Fruit fly (Drosophila melanogaster) whole organism, prepupa: Measurements from ENCODE around the gene eIF4E6.

ENCODE experiments used
- Blimp-1 ChIP-seq: fragments of 200-800 bp; sonication (Bioruptor generic); optimal IDR thresholded peaks from 3 replicates; lab custom pipeline; 2017; ENCODE audit warnings: missing biosample characterization, missing genetic modification characterization, mild to moderate bottlenecking, moderate library complexity, missing genetic modification reagents
- CG10631 ChIP-seq: fragments of 200-800 bp; sonication (Bioruptor generic); optimal IDR thresholded peaks from 2 replicates; lab custom pipeline; 2016; ENCODE audit warnings: missing biosample characterization, missing genetic modification characterization
- CG10669 ChIP-seq: fragments of 200-800 bp; sonication (Bioruptor generic); optimal IDR thresholded peaks from 3 replicates; lab custom pipeline; 2018; ENCODE audit warnings: missing biosample characterization, mild to moderate bottlenecking, missing genetic modification characterization, moderate library complexity
- CG11294 ChIP-seq: fragments of 200-800 bp; sonication (Bioruptor generic); IDR thresholded peaks from 2 replicates; pipeline ENCODE4 v1.3.6; 2022; ENCODE audit warnings: missing biosample characterization, missing genetic modification characterization
- CG11902 ChIP-seq: fragments of 200-800 bp; sonication (Bioruptor generic); optimal IDR thresholded peaks from 3 replicates; lab custom pipeline; 2016; ENCODE audit warnings: missing biosample characterization, missing genetic modification characterization
- CG15336 ChIP-seq: fragments of 200-800 bp; sonication (Bioruptor generic); IDR thresholded peaks from 2 replicates; pipeline ENCODE4 v1.3.6; 2022; ENCODE audit warnings: missing biosample characterization, missing genetic modification characterization
- CG1621 ChIP-seq: fragments of 200-800 bp; sonication (Bioruptor generic); optimal IDR thresholded peaks from 3 replicates; lab custom pipeline; 2018; ENCODE audit warnings: missing biosample characterization, mild to moderate bottlenecking, missing genetic modification characterization
- CG16779 ChIP-seq: fragments of 200-800 bp; sonication (Bioruptor generic); optimal IDR thresholded peaks from 3 replicates; lab custom pipeline; 2017; ENCODE audit warnings: missing biosample characterization, mild to moderate bottlenecking, missing genetic modification characterization
- CG3032 ChIP-seq: fragments of 200-800 bp; optimal IDR thresholded peaks from 2 replicates; lab custom pipeline; 2019; ENCODE audit warnings: missing biosample characterization, mild to moderate bottlenecking, missing genetic modification characterization, moderate library complexity
- CG31627 ChIP-seq: fragments of 200-800 bp; sonication (Bioruptor generic); optimal IDR thresholded peaks from 3 replicates; lab custom pipeline; 2016; ENCODE audit warnings: missing biosample characterization, missing genetic modification characterization
- CG3919 ChIP-seq: fragments of 200-800 bp; sonication (Bioruptor generic); optimal IDR thresholded peaks from 3 replicates; lab custom pipeline; 2016; ENCODE audit warnings: missing biosample characterization, missing genetic modification characterization
- CG6163 ChIP-seq: fragments of 200-800 bp; sonication (Bioruptor generic); IDR thresholded peaks from 3 replicates; pipeline ENCODE4 v1.3.6; 2022; ENCODE audit warnings: missing biosample characterization, missing genetic modification characterization
- CG6792 ChIP-seq: fragments of 200-800 bp; sonication (Bioruptor generic); optimal IDR thresholded peaks from 3 replicates; lab custom pipeline; 2016; ENCODE audit warnings: missing biosample characterization, missing genetic modification characterization
- CG6808 ChIP-seq: fragments of 200-800 bp; sonication (Bioruptor generic); optimal IDR thresholded peaks from 3 replicates; lab custom pipeline; 2017; ENCODE audit warnings: missing biosample characterization, missing genetic modification characterization, mild to moderate bottlenecking, moderate library complexity, missing genetic modification reagents
- CG6854 ChIP-seq: fragments of 200-800 bp; sonication (Bioruptor generic); optimal IDR thresholded peaks from 2 replicates; lab custom pipeline; 2017; ENCODE audit warnings: missing biosample characterization, mild to moderate bottlenecking, missing genetic modification characterization
- CG7368 ChIP-seq: fragments of 200-800 bp; sonication (Bioruptor generic); optimal IDR thresholded peaks from 3 replicates; lab custom pipeline; 2016; ENCODE audit warnings: missing biosample characterization, missing genetic modification characterization
- CG8119 ChIP-seq: fragments of 200-800 bp; sonication (Bioruptor generic); IDR thresholded peaks from 3 replicates; pipeline ENCODE4 v1.3.6; 2022; ENCODE audit warnings: missing biosample characterization, missing genetic modification characterization
- CG8319 ChIP-seq: fragments of 200-800 bp; sonication (Bioruptor generic); optimal IDR thresholded peaks from 3 replicates; lab custom pipeline; 2016; ENCODE audit warnings: missing biosample characterization, missing genetic modification characterization
- CG8632 ChIP-seq: fragments of 200-800 bp; sonication (Bioruptor generic); optimal IDR thresholded peaks from 3 replicates; lab custom pipeline; 2016; ENCODE audit warnings: missing biosample characterization, missing genetic modification characterization
- CG9139 ChIP-seq: fragments of 200-800 bp; sonication (Bioruptor generic); optimal IDR thresholded peaks from 3 replicates; lab custom pipeline; 2017; ENCODE audit warnings: missing biosample characterization, mild to moderate bottlenecking, missing genetic modification characterization
- Eip75B ChIP-seq: fragments of 200-800 bp; sonication (Bioruptor generic); optimal IDR thresholded peaks from 3 replicates; lab custom pipeline; 2016; ENCODE audit warnings: missing biosample characterization, missing genetic modification characterization
- Eip78C ChIP-seq: fragments of 200-800 bp; sonication (Bioruptor generic); peaks from one replicate; lab custom pipeline; 2016; ENCODE audit warnings: missing biosample characterization, missing genetic modification characterization
- Eip93F ChIP-seq: fragments of 200-800 bp; sonication (Bioruptor generic); optimal IDR thresholded peaks from 2 replicates; lab custom pipeline; 2016; ENCODE audit warnings: missing biosample characterization, mild to moderate bottlenecking, missing genetic modification characterization
- Ets21C ChIP-seq: fragments of 200-800 bp; sonication (Bioruptor generic); optimal IDR thresholded peaks from 3 replicates; lab custom pipeline; 2016; ENCODE audit warnings: missing biosample characterization, missing genetic modification characterization
- Ets96B ChIP-seq: fragments of 200-800 bp; optimal IDR thresholded peaks from 2 replicates; lab custom pipeline; 2019; ENCODE audit warnings: missing biosample characterization, mild to moderate bottlenecking, missing genetic modification characterization, moderate library complexity
- Gug ChIP-seq: fragments of 200-800 bp; sonication (Bioruptor generic); IDR thresholded peaks from 2 replicates; pipeline ENCODE4 v1.3.6; 2022; ENCODE audit warnings: missing biosample characterization, missing genetic modification characterization
- Hr38 ChIP-seq: sonication (Bioruptor generic); optimal IDR thresholded peaks from 2 replicates; lab custom pipeline; 2016; ENCODE audit warnings: missing biosample characterization, missing genetic modification characterization
- Hr39 ChIP-seq: fragments of 200-800 bp; sonication (Bioruptor generic); optimal IDR thresholded peaks from 2 replicates; lab custom pipeline; 2016; ENCODE audit warnings: missing biosample characterization, missing genetic modification characterization
- Lpt ChIP-seq: fragments of 200-800 bp; sonication (Bioruptor generic); optimal IDR thresholded peaks from 3 replicates; lab custom pipeline; 2016; ENCODE audit warnings: missing biosample characterization, missing genetic modification characterization
- OdsH ChIP-seq: fragments of 200-800 bp; sonication (Bioruptor generic); optimal IDR thresholded peaks from 3 replicates; lab custom pipeline; 2016; ENCODE audit warnings: missing biosample characterization, missing genetic modification characterization
- Smox ChIP-seq: fragments of 200-800 bp; sonication (Bioruptor generic); optimal IDR thresholded peaks from 3 replicates; lab custom pipeline; 2016; ENCODE audit warnings: missing biosample characterization, missing genetic modification characterization
- Sox102F ChIP-seq: fragments of 200-800 bp; sonication (Bioruptor generic); optimal IDR thresholded peaks from 2 replicates; lab custom pipeline; 2016; ENCODE audit warnings: missing biosample characterization, mild to moderate bottlenecking, missing genetic modification characterization
- Sox14 ChIP-seq: fragments of 200-800 bp; sonication (Bioruptor generic); optimal IDR thresholded peaks from 3 replicates; lab custom pipeline; 2016; ENCODE audit warnings: missing biosample characterization, missing genetic modification characterization
- Sox15 ChIP-seq: fragments of 200-800 bp; sonication (Bioruptor generic); optimal IDR thresholded peaks from 3 replicates; lab custom pipeline; 2016; ENCODE audit warnings: missing biosample characterization, missing genetic modification characterization
- achi ChIP-seq: fragments of 200-800 bp; sonication (Bioruptor generic); optimal IDR thresholded peaks from 3 replicates; lab custom pipeline; 2016; ENCODE audit warnings: missing biosample characterization, missing genetic modification characterization
- acj6 ChIP-seq: fragments of 200-800 bp; sonication (Bioruptor generic); optimal IDR thresholded peaks from 3 replicates; lab custom pipeline; 2016; ENCODE audit warnings: missing biosample characterization, missing genetic modification characterization
- cyc ChIP-seq: fragments of 200-800 bp; sonication (Bioruptor generic); optimal IDR thresholded peaks from 3 replicates; lab custom pipeline; 2016; ENCODE audit warnings: missing biosample characterization, missing genetic modification characterization
- dac ChIP-seq: fragments of 200-800 bp; sonication (Bioruptor generic); optimal IDR thresholded peaks from 2 replicates; lab custom pipeline; 2017; ENCODE audit warnings: missing biosample characterization, mild to moderate bottlenecking, missing genetic modification characterization
- dsx ChIP-seq: fragments of 200-800 bp; optimal IDR thresholded peaks from 3 replicates; lab custom pipeline; 2019; ENCODE audit warnings: missing biosample characterization, mild to moderate bottlenecking, missing genetic modification characterization, moderate library complexity; ENCODE audit not compliant: poor library complexity, severe bottlenecking
- eg ChIP-seq: fragments of 200-800 bp; sonication (Bioruptor generic); IDR thresholded peaks from 3 replicates; pipeline ENCODE4 v1.3.6; 2022; ENCODE audit warnings: missing biosample characterization, missing genetic modification characterization
- esn ChIP-seq: fragments of 200-800 bp; sonication (Bioruptor generic); optimal IDR thresholded peaks from 2 replicates; lab custom pipeline; 2016; ENCODE audit warnings: missing biosample characterization, mild to moderate bottlenecking, missing genetic modification characterization, moderate library complexity
- fd59A ChIP-seq: fragments of 200-800 bp; sonication (Bioruptor generic); optimal IDR thresholded peaks from 2 replicates; lab custom pipeline; 2017; ENCODE audit warnings: missing biosample characterization, mild to moderate bottlenecking, missing genetic modification characterization, missing genetic modification reagents
- fd85E ChIP-seq: fragments of 200-800 bp; sonication (Bioruptor generic); optimal IDR thresholded peaks from 3 replicates; lab custom pipeline; 2016; ENCODE audit warnings: missing biosample characterization, missing genetic modification characterization
- fkh ChIP-seq: fragments of 200-800 bp; sonication (Bioruptor generic); optimal IDR thresholded peaks from 3 replicates; lab custom pipeline; 2017; ENCODE audit warnings: missing biosample characterization, mild to moderate bottlenecking, missing genetic modification characterization, moderate library complexity
- net ChIP-seq: fragments of 200-800 bp; sonication (Bioruptor generic); optimal IDR thresholded peaks from 3 replicates; lab custom pipeline; 2016; ENCODE audit warnings: missing biosample characterization, missing genetic modification characterization
- pdm3 ChIP-seq: fragments of 200-800 bp; sonication (Bioruptor generic); optimal IDR thresholded peaks from 3 replicates; lab custom pipeline; 2016; ENCODE audit warnings: missing biosample characterization, missing genetic modification characterization
- salr ChIP-seq, 2 experiments: fragments of 200-800 bp; sonication (Bioruptor generic); optimal IDR thresholded peaks; 3 replicates each; lab custom pipeline; 2016 to 2018; ENCODE audit warnings: missing biosample characterization in 2 of 2, missing genetic modification characterization in 2 of 2, mild to moderate bottlenecking in 1 of 2
- spab ChIP-seq: fragments of 200-800 bp; sonication (Bioruptor generic); optimal IDR thresholded peaks from 2 replicates; lab custom pipeline; 2017; ENCODE audit warnings: missing biosample characterization, mild to moderate bottlenecking, missing genetic modification characterization, missing genetic modification reagents
- ss ChIP-seq, 2 experiments: fragments of 200-800 bp; sonication (Bioruptor generic); optimal IDR thresholded peaks; 2 replicates in 1 of 2; 3 replicates in 1 of 2; lab custom pipeline; 2017 to 2018; ENCODE audit warnings: mild to moderate bottlenecking in 2 of 2, missing biosample characterization in 2 of 2, missing genetic modification characterization in 2 of 2, moderate library complexity in 1 of 2
- svp ChIP-seq: fragments of 200-800 bp; sonication (Bioruptor generic); peaks from one replicate; lab custom pipeline; 2016; ENCODE audit warnings: missing biosample characterization, missing genetic modification characterization
- topi ChIP-seq: fragments of 200-800 bp; sonication (Bioruptor generic); optimal IDR thresholded peaks from 3 replicates; lab custom pipeline; 2016; ENCODE audit warnings: missing biosample characterization, missing genetic modification characterization
- vri ChIP-seq: fragments of 200-800 bp; sonication (Bioruptor generic); optimal IDR thresholded peaks from 3 replicates; lab custom pipeline; 2016; ENCODE audit warnings: missing biosample characterization, mild to moderate bottlenecking, missing genetic modification characterization

The eIF4E6 gene

dm6 chr3R:29038960-29039581, 12.1 kb upstream of the eIF4E6 start, which contains the start of the genes Slu7 and Pkc98E:
Gene Slu7 (minus strand): TSS chr3R:29039071.
Gene Pkc98E (plus strand): TSS chr3R:29039156.
- TF ChIP-seq achi (GFP tag; lab: Kevin White, UChicago): no peak
- TF ChIP-seq vri (GFP tag; lab: Kevin White, UChicago): no peak
- peak; percentile 27 for TF ChIP-seq acj6 (GFP tag; lab: Kevin White, UChicago)
- peak; percentile 50; the same call in 2 of the 3 replicates for TF ChIP-seq eg
- no peak for TF ChIP-seq CG8319 (GFP tag; lab: Kevin White, UChicago)
- peak; percentile 0 for TF ChIP-seq Sox15 (GFP tag; lab: Kevin White, UChicago)
- peak; percentile 1 for TF ChIP-seq fd85E (GFP tag; lab: Kevin White, UChicago)
- peak in 1 of 2 experiments; percentile 17 for TF ChIP-seq salr (GFP tag; optimal IDR thresholded peaks at IDR 0.05; lab: Kevin White, UChicago)
- TF ChIP-seq Hr39 (GFP tag; lab: Kevin White, UChicago): peak; percentile 59
- TF ChIP-seq CG10669: no peak
- no peak for TF ChIP-seq fd59A (GFP tag; lab: Kevin White, UChicago)
- peak; percentile 63 for TF ChIP-seq cyc (GFP tag; lab: Kevin White, UChicago)
- no peak for TF ChIP-seq net (GFP tag; lab: Kevin White, UChicago)
- TF ChIP-seq CG9139: no peak
- peak; percentile 36 for TF ChIP-seq dac (GFP tag; lab: Kevin White, UChicago)
- peak; percentile 43 for TF ChIP-seq CG10631
- TF ChIP-seq CG16779: no peak
- peak; percentile 74 for TF ChIP-seq Eip78C (GFP tag; lab: Kevin White, UChicago)
- no peak for TF ChIP-seq Gug
- peak; percentile 66 for TF ChIP-seq topi (GFP tag; lab: Kevin White, UChicago)
- peak; percentile 2 for TF ChIP-seq CG8632 (GFP tag; lab: Kevin White, UChicago)
- no peak for TF ChIP-seq CG6792 (GFP tag; lab: Kevin White, UChicago)
- no peak for TF ChIP-seq CG6854 (GFP tag; lab: Kevin White, UChicago)
- peak; percentile 72 for TF ChIP-seq CG3919 (GFP tag; lab: Kevin White, UChicago)
- TF ChIP-seq Lpt (GFP tag; lab: Kevin White, UChicago): peak; percentile 33
- no peak for TF ChIP-seq CG6808 (GFP tag; lab: Kevin White, UChicago)
- TF ChIP-seq CG3032: peak; percentile 9
- peak; percentile 30 for TF ChIP-seq CG7368 (GFP tag; lab: Kevin White, UChicago)
- no peak for TF ChIP-seq CG15336
- no peak for TF ChIP-seq Eip93F
- peak; percentile 63 for TF ChIP-seq Sox102F
- peak; percentile 44 for TF ChIP-seq Eip75B (GFP tag; lab: Kevin White, UChicago)
- no peak for TF ChIP-seq Smox
- TF ChIP-seq Blimp-1 (GFP tag; lab: Kevin White, UChicago): no peak
- TF ChIP-seq CG6163 (GFP tag; lab: Robert Waterston, UW): peak; percentile 59; the same call in 2 of the 3 replicates
- peak; percentile 45 for TF ChIP-seq Ets21C
- TF ChIP-seq Sox14 (GFP tag; lab: Kevin White, UChicago): peak; percentile 20
- no peak for TF ChIP-seq CG1621 (tag; lab: Kevin White, UChicago)
- no peak for TF ChIP-seq dsx (GFP tag; lab: Kevin White, UChicago)
- no peak for TF ChIP-seq CG11294 (GFP tag; lab: Robert Waterston, UW)
- TF ChIP-seq CG31627 (GFP tag; lab: Kevin White, UChicago): peak; percentile 67
- peak in 1 of 2 experiments; percentile 14 for TF ChIP-seq ss (GFP tag; optimal IDR thresholded peaks at IDR 0.05; lab: Kevin White, UChicago)
- TF ChIP-seq fkh (GFP tag; lab: Kevin White, UChicago): peak; percentile 57
- peak; percentile 60 for TF ChIP-seq esn (GFP tag; lab: Kevin White, UChicago)
- TF ChIP-seq CG11902 (GFP tag; lab: Kevin White, UChicago): peak; percentile 36
- no peak for TF ChIP-seq CG8119
- TF ChIP-seq OdsH (GFP tag; lab: Kevin White, UChicago): peak; percentile 41
- peak; percentile 33 for TF ChIP-seq pdm3 (GFP tag; lab: Kevin White, UChicago)
- peak; percentile 7 for TF ChIP-seq Ets96B (tag; lab: Kevin White, UChicago)
- TF ChIP-seq svp (GFP tag; lab: Kevin White, UChicago): no peak
- TF ChIP-seq spab (GFP tag; lab: Kevin White, UChicago): no peak
- TF ChIP-seq Hr38 (GFP tag; lab: Kevin White, UChicago): no peak
